Worm (Caenorhabditis elegans): ENCODE results near the gene fbxb-31.

DNA sequence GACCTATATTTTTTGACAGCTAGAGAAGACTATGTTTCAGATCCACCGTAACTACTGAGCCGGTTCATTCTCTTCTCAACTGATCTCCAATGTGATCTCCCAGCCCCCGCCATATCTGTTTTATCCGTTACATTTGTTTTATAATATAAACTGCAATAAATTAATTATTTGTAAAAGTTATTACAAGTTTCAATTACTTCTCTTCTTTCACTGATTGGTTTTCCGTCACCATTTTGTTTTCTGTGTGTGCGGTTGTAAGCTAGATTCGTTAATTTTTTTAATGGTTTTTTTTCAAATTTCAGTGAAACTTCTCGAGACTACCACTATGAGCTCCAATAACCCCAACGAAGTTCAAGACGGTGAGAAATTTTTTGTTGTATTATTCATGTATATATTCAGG lies 8.3 kb downstream of the fbxb-31 start, which contains the start of gene M151.2:
- TF ChIP-seq blmp-1 (tag; optimal IDR thresholded peaks at IDR 0.05), result no peak
- TF ChIP-seq ama-1 (optimal IDR thresholded peaks at IDR 0.05), result no peak
- no peak for TF ChIP-seq aly-2 (tag; optimal IDR thresholded peaks at IDR 0.05)
- no peak for TF ChIP-seq nhr-11 (tag; optimal IDR thresholded peaks at IDR 0.05)
- no peak for TF ChIP-seq skn-1 (tag; optimal IDR thresholded peaks at IDR 0.05)
- no peak for TF ChIP-seq egl-13 (tag; optimal IDR thresholded peaks at IDR 0.05)
- no peak for TF ChIP-seq nhr-237 (tag; optimal IDR thresholded peaks at IDR 0.05)
- no peak for TF ChIP-seq unc-130 (tag; optimal IDR thresholded peaks at IDR 0.05)
- TF ChIP-seq egl-27 (tag; optimal IDR thresholded peaks at IDR 0.05), result no peak
- no peak for TF ChIP-seq lsy-2 (tag; optimal IDR thresholded peaks at IDR 0.05)
- TF ChIP-seq aha-1 (tag; optimal IDR thresholded peaks at IDR 0.05), result no peak
- TF ChIP-seq sox-4 (tag; optimal IDR thresholded peaks at IDR 0.05), result no peak
- TF ChIP-seq snpc-4 (tag; optimal IDR thresholded peaks at IDR 0.05), result no peak
- no peak for TF ChIP-seq pag-3 (tag; optimal IDR thresholded peaks at IDR 0.05; ENCODE audit: borderline replicate concordance, insufficient read depth)
